Worm (Caenorhabditis elegans): Measurements from ENCODE around the gene T26C12.1.
A peak's percentile ranks its signal among the peaks of the same experiment; 100 is the strongest.

Gene T26C12.1

DNA sequence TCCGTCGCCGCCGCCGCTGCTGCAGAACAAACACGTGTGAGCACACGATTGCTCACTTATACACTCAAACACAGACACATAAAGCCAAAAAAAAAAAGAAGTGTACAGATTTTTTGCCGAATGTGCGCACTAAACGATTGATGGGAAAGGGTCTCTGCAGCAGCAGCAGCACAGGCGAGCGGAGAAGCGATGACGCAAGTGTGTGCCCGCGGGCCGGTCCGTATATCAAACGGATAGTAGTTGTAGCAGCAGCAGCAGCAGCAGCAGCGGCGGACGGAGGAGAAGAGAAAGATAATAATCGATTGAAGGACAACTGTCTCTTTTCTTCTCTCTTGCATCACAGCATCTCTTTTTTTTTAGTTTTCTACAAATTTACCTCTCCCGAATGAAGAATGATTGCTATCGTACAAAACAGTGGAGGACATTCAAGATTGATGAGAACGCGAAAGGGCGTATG lies 25.3 kb upstream of the T26C12.1 start (continued):
- no peak for TF ChIP-seq Y116A8C.19 (tag; optimal IDR thresholded peaks at IDR 0.05; ENCODE audit: borderline replicate concordance)
- peak; percentile 44 for TF ChIP-seq swsn-7 (tag; optimal IDR thresholded peaks at IDR 0.05)
- TF ChIP-seq lin-14 (GFP tag; optimal IDR thresholded peaks at IDR 0.05) = peak; percentile 78
- no peak for TF ChIP-seq F16B12.6 (tag; optimal IDR thresholded peaks at IDR 0.05)
- TF ChIP-seq nhr-76 (tag; optimal IDR thresholded peaks at IDR 0.05) = no peak
- no peak for TF ChIP-seq egl-13 (tag; optimal IDR thresholded peaks at IDR 0.05)
- TF ChIP-seq ceh-90 (tag; optimal IDR thresholded peaks at IDR 0.05) = no peak
- peak; percentile 38 for TF ChIP-seq tbx-2 (tag; optimal IDR thresholded peaks at IDR 0.05)
- TF ChIP-seq egl-27 (tag; optimal IDR thresholded peaks at IDR 0.05) = no peak
- peak; percentile 28 for TF ChIP-seq C34B4.2 (tag; optimal IDR thresholded peaks at IDR 0.05)
- TF ChIP-seq nhr-84 (tag; optimal IDR thresholded peaks at IDR 0.05) = no peak
- no peak for TF ChIP-seq elt-2 (tag; optimal IDR thresholded peaks at IDR 0.05)
- peak; percentile 19 for TF ChIP-seq hpl-2 (GFP tag; optimal IDR thresholded peaks at IDR 0.05)
- TF ChIP-seq pqm-1 (tag; optimal IDR thresholded peaks at IDR 0.05) = no peak
- TF ChIP-seq nhr-85 (tag) = peak; percentile 94
- peak; percentile 55 for TF ChIP-seq nhr-19 (GFP tag; conservative IDR thresholded peaks at IDR 0.05)
- TF ChIP-seq fos-1 (tag; optimal IDR thresholded peaks at IDR 0.05) = peak; percentile 54
- TF ChIP-seq ztf-11 (tag; optimal IDR thresholded peaks at IDR 0.05) = no peak
- TF ChIP-seq lsy-2 (tag; optimal IDR thresholded peaks at IDR 0.05) = peak; percentile 13 to 67
- no peak for TF ChIP-seq tlp-1 (tag; optimal IDR thresholded peaks at IDR 0.05)
- TF ChIP-seq irx-1 (tag; optimal IDR thresholded peaks at IDR 0.05) = no peak
- no peak for TF ChIP-seq dpl-1 (GFP tag; optimal IDR thresholded peaks at IDR 0.05)
- TF ChIP-seq snu-23 (GFP tag; optimal IDR thresholded peaks at IDR 0.05) = peak; percentile 65
- TF ChIP-seq lin-13 (GFP tag; optimal IDR thresholded peaks at IDR 0.05) = peak; percentile 29
- TF ChIP-seq lin-35 (GFP tag; optimal IDR thresholded peaks at IDR 0.05) = peak; percentile 18 to 22
- TF ChIP-seq mdl-1 (tag; optimal IDR thresholded peaks at IDR 0.05) = no peak
- no peak for TF ChIP-seq fkh-4 (tag; optimal IDR thresholded peaks at IDR 0.05; ENCODE audit: borderline replicate concordance)
- TF ChIP-seq jun-1 (tag; optimal IDR thresholded peaks at IDR 0.05) = no peak
- no peak for TF ChIP-seq dsc-1 (tag; optimal IDR thresholded peaks at IDR 0.05)
- TF ChIP-seq skn-1 (tag; optimal IDR thresholded peaks at IDR 0.05) = no peak
- TF ChIP-seq lir-3 (tag; optimal IDR thresholded peaks at IDR 0.05; ENCODE audit: poor library complexity) = peak; percentile 22
- TF ChIP-seq ceh-8 (GFP tag; optimal IDR thresholded peaks at IDR 0.05) = no peak
- TF ChIP-seq lin-39 (tag; optimal IDR thresholded peaks at IDR 0.05) = peak; percentile 33
- peak; percentile 71 for TF ChIP-seq rnt-1 (tag; optimal IDR thresholded peaks at IDR 0.05)
- peak; percentile 62 for TF ChIP-seq nhr-20 (tag; optimal IDR thresholded peaks at IDR 0.05)
- TF ChIP-seq unc-98 (GFP tag; IDR thresholded peaks at IDR 0.05) = no peak
- TF ChIP-seq C04F5.9 (tag; optimal IDR thresholded peaks at IDR 0.05) = no peak
- TF ChIP-seq nhr-28 (tag; optimal IDR thresholded peaks at IDR 0.05) = no peak
- no peak for TF ChIP-seq aha-1 (tag; optimal IDR thresholded peaks at IDR 0.05)
- no peak for TF ChIP-seq sptf-1 (tag; optimal IDR thresholded peaks at IDR 0.05)
- peak; percentile 77 for TF ChIP-seq nhr-71 (tag; optimal IDR thresholded peaks at IDR 0.05)
- no peak for TF ChIP-seq efl-3 (GFP tag; optimal IDR thresholded peaks at IDR 0.05)
- peak; percentile 41 for TF ChIP-seq nhr-47 (tag; optimal IDR thresholded peaks at IDR 0.05)
- peak; percentile 54 for TF ChIP-seq nhr-77 (tag; optimal IDR thresholded peaks at IDR 0.05)
- TF ChIP-seq grh-1 (GFP tag; IDR thresholded peaks at IDR 0.05) = 0 out of 2 replicates have a peak, but pooled peaks have one; percentile 16
- peak in 2 of 6 experiments; percentile 2 to 31 for TF ChIP-seq elt-3 (tag; optimal IDR thresholded peaks at IDR 0.05)
- TF ChIP-seq unc-30 (tag; optimal IDR thresholded peaks at IDR 0.05) = no peak
- no peak for TF ChIP-seq nhr-11 (tag; optimal IDR thresholded peaks at IDR 0.05)
- no peak for TF ChIP-seq ets-5 (GFP tag; IDR thresholded peaks at IDR 0.05)
- TF ChIP-seq ceh-82 (tag; optimal IDR thresholded peaks at IDR 0.05) = peak in 1 of 3 experiments; percentile 22
- TF ChIP-seq unc-86 (tag; optimal IDR thresholded peaks at IDR 0.05) = no peak
- peak; percentile 37 for TF ChIP-seq snpc-4 (tag; optimal IDR thresholded peaks at IDR 0.05)
- TF ChIP-seq nhr-90 (tag; optimal IDR thresholded peaks at IDR 0.05; ENCODE audit: poor library complexity) = peak; percentile 61

All from whole organism, L1 larva.